Worm (Caenorhabditis elegans) whole organism, early embryonic: ENCODE results near the gene D1054.1.

ENCODE experiments used
- B0310.2 ChIP-seq: sonication (generic microtip); optimal IDR thresholded peaks from 2 replicates; lab custom pipeline; 2016; ENCODE audit warnings: mild to moderate bottlenecking, missing genetic modification characterization, missing compliant biosample characterization
- F13C5.2 ChIP-seq: sonication (generic microtip); optimal IDR thresholded peaks from 2 replicates; lab custom pipeline; 2017; ENCODE audit warnings: mild to moderate bottlenecking, missing genetic modification characterization, inconsistent platforms, missing compliant biosample characterization
- aly-1 ChIP-seq: sonication (generic microtip); optimal IDR thresholded peaks from 2 replicates; lab custom pipeline; 2016; ENCODE audit warnings: missing genetic modification characterization, missing compliant biosample characterization
- ama-1 ChIP-seq: fragments of 150-350 bp; optimal IDR thresholded peaks from 2 replicates; lab custom pipeline; 2014
- ceh-13 ChIP-seq: fragments of 200-800 bp; sonication (Bioruptor generic); optimal IDR thresholded peaks from 2 replicates; lab custom pipeline; 2018; ENCODE audit warnings: mild to moderate bottlenecking, missing genetic modification characterization, missing compliant biosample characterization
- ets-7 ChIP-seq: sonication (generic microtip); optimal IDR thresholded peaks from 2 replicates; lab custom pipeline; 2016; ENCODE audit warnings: missing genotype, missing genetic modification characterization, missing compliant biosample characterization
- flt-1 ChIP-seq: fragments of 200-800 bp; sonication (Bioruptor generic); IDR thresholded peaks from 2 replicates; pipeline ENCODE4 v1.3.6; 2022; ENCODE audit warnings: missing genetic modification characterization, missing compliant biosample characterization
- hmbx-1 ChIP-seq: sonication (generic microtip); optimal IDR thresholded peaks from 2 replicates; lab custom pipeline; 2016; ENCODE audit warnings: mild to moderate bottlenecking, missing genetic modification characterization, missing compliant biosample characterization
- hmg-4 ChIP-seq: fragments of 200-800 bp; sonication (Bioruptor generic); optimal IDR thresholded peaks from 2 replicates; lab custom pipeline; 2018; ENCODE audit warnings: mild to moderate bottlenecking, missing genetic modification characterization, missing compliant biosample characterization
- hnd-1 ChIP-seq: sonication (generic microtip); optimal IDR thresholded peaks from 2 replicates; lab custom pipeline; 2016; ENCODE audit warnings: missing genetic modification characterization, missing compliant biosample characterization
- scrt-1 ChIP-seq: fragments of 200-800 bp; sonication (Bioruptor generic); IDR thresholded peaks from 2 replicates; pipeline ENCODE4 v1.3.6; 2022; ENCODE audit warnings: missing genetic modification characterization, missing compliant biosample characterization
- sea-1 ChIP-seq: fragments of 200-800 bp; sonication (Bioruptor generic); conservative IDR thresholded peaks from 2 replicates; pipeline ENCODE4 v1.3.6; 2022; ENCODE audit warnings: missing genetic modification characterization, missing compliant biosample characterization
- tbx-37 ChIP-seq: fragments of 200-800 bp; sonication (Bioruptor generic); conservative IDR thresholded peaks from 2 replicates; pipeline ENCODE4 v1.3.6; 2022; ENCODE audit warnings: missing genetic modification reagents, missing genetic modification characterization, missing compliant biosample characterization
- tra-4 ChIP-seq: sonication (generic microtip); optimal IDR thresholded peaks from 2 replicates; lab custom pipeline; 2017; ENCODE audit warnings: missing genetic modification characterization, missing compliant biosample characterization

DNA sequence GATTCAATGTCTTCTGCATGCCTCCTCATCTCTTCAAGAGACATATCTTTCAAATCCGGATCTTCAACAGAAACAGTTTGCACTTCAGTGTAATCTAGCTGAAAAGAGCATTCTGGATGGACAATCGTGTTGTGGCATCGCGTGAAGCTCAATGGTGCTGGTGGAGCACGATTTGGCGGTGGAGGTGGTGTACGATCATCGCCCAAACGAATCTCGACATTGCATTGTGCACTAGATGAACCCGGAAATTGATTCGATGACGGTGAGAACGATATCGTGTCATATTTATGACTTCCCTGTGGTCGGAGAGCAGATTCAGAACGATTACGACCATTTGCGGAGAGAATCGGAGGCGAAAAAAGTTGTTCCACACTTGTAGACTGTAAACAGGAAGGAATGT, 3.2 kb upstream of the D1054.1 start:
- no peak for TF ChIP-seq ama-1 (lab: Kevin White, UChicago)
- no peak for TF ChIP-seq aly-1 (tag; lab: Kevin White, UChicago)
- TF ChIP-seq hmbx-1 (tag; lab: Kevin White, UChicago) = no peak
- no peak for TF ChIP-seq ets-7 (tag; lab: Kevin White, UChicago)
- no peak for TF ChIP-seq hmg-4
- TF ChIP-seq tra-4 = no peak
- TF ChIP-seq sea-1 (GFP tag; lab: Robert Waterston, UW) = no peak
- no peak for TF ChIP-seq B0310.2 (tag; lab: Kevin White, UChicago)
- no peak for TF ChIP-seq scrt-1
- no peak for TF ChIP-seq F13C5.2 (tag; lab: Kevin White, UChicago)
- no peak for TF ChIP-seq flt-1 (GFP tag; lab: Robert Waterston, UW)
- no peak for TF ChIP-seq ceh-13 (GFP tag; lab: Kevin White, UChicago)
- no peak for TF ChIP-seq tbx-37 (GFP tag; lab: Robert Waterston, UW)
- TF ChIP-seq hnd-1 = no peak
